Worm (Caenorhabditis elegans): ENCODE results near the gene srw-91.

The srw-91 gene

DNA sequence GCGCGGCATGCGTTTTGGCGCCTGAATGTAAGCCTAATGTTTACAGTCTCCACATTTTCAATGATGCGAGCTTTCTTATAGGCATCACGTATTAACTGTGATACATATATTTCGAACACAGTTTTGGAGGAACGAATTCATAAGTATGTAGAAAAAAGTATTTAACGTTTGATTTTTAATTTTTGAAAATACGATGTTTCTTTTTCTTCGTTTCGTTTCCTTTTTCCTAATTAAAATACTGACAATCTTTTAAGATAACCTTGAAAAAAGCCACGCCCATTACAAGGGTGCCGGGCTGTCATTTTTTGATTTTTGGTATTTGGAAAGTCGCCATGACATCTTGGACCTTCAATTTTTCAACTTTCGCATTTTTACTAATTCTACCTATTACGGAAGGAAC lies 15.7 kb downstream of the srw-91 start, which contains the start of gene K04F1.9:
Gene K04F1.9 (plus strand): TSS at position 301 of the 400 bp plus-strand sequence.
- TF ChIP-seq hmg-11 (tag; optimal IDR thresholded peaks at IDR 0.05) (no peak), nfya-1 (tag; optimal IDR thresholded peaks at IDR 0.05; ENCODE audit: insufficient read depth) (no peak)

DNA sequence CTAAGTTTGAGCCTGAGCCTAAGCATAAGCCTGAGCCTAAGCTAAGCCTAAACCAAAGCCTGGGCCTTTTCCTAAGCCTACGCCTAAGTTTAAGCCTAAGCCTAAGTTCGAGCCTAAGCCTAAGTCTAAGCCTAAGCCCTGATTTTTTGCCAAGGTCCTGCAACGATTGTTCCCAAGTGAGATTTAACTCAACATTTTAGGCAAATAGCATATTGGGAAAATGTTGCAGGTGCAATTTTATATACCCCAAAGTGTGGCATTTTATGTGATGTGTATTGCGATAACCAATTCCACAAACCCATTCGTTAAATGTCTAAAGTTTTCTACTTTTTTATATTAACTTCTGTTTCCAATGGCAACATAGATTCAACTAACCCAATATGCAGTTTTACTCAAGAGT lies 18.4 kb downstream of the srw-91 start, which contains the start of gene irld-40:
Gene irld-40 (plus strand): TSS at position 301 of the 400 bp plus-strand sequence.
- no peak for TF ChIP-seq pqm-1 (tag; optimal IDR thresholded peaks at IDR 0.05)
- no peak for TF ChIP-seq nfya-1 (tag; optimal IDR thresholded peaks at IDR 0.05; ENCODE audit: insufficient read depth)
- TF ChIP-seq ama-1 (optimal IDR thresholded peaks at IDR 0.05), result no peak
- TF ChIP-seq unc-62 (GFP tag; optimal IDR thresholded peaks at IDR 0.05), result no peak
- TF ChIP-seq elt-2 (tag; optimal IDR thresholded peaks at IDR 0.05), result no peak
- no peak for TF ChIP-seq nhr-67 (tag; optimal IDR thresholded peaks at IDR 0.05)
- peak; percentile 1 for TF ChIP-seq nhr-11 (tag; optimal IDR thresholded peaks at IDR 0.05)

DNA sequence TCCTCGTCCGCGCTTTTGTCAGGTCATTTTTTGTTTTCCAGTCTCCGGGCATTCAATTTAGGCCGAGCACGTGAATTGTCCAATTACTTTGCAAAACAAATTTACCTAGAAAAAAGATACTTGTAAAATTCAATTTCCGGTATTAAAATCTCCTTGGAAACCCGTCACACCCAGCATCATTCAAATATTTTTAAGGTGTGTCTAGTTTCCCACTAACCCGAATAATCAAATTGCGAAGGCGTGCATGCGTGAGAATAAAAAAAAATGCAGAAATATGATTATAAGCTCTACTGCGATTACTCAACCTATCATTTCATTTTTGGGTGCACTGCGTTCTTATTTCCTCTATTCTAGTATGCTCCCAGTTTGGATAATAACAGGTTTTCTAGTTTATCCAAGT lies 25.8 kb downstream of the srw-91 start, which contains the start of gene irld-11:
Gene irld-11 (plus strand): TSS at position 301 of the 400 bp plus-strand sequence.
- TF ChIP-seq nhr-25 (tag; optimal IDR thresholded peaks at IDR 0.05) (no peak), eor-1 (tag; optimal IDR thresholded peaks at IDR 0.05) (no peak), pha-4 (tag; optimal IDR thresholded peaks at IDR 0.05) (no peak), ceh-82 (tag; optimal IDR thresholded peaks at IDR 0.05) (no peak), fkh-2 (tag; optimal IDR thresholded peaks at IDR 0.05) (no peak), elt-2 (tag; optimal IDR thresholded peaks at IDR 0.05) (no peak), ceh-28 (tag; optimal IDR thresholded peaks at IDR 0.05) (no peak), egl-5 (tag; optimal IDR thresholded peaks at IDR 0.05) (no peak), ceh-9 (tag; optimal IDR thresholded peaks at IDR 0.05) (no peak), nhr-28 (tag; optimal IDR thresholded peaks at IDR 0.05) (no peak), lin-15B (tag; optimal IDR thresholded peaks at IDR 0.05) (no peak), nhr-237 (tag; optimal IDR thresholded peaks at IDR 0.05) (no peak), nhr-23 (tag; optimal IDR thresholded peaks at IDR 0.05) (no peak), nhr-43 (tag; optimal IDR thresholded peaks at IDR 0.05; ENCODE audit: poor library complexity, severe bottlenecking) (no peak), mml-1 (tag; optimal IDR thresholded peaks at IDR 0.05) (no peak)

DNA sequence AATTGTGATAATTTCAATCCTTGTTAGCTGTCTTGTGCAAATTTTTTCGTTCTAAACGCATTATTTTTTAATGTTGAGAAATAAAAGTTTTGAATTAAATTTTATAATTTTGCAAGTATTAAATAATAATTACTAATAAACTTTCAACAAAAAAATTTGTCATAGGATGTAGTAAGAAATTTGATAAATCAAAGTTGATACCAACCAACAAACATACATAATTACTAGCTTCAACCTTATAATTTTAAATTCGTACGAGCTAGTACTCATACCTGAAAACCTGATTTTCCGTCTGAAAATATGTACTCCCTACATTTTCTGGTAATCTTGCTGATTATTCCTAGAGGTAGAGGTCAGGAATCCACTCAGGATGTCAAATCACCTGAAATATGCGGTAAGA lies 29.6 kb downstream of the srw-91 start, which contains the start of gene irld-44:
Gene irld-44 (plus strand): TSS at position 301 of the 400 bp plus-strand sequence.
- TF ChIP-seq nhr-25 (tag; optimal IDR thresholded peaks at IDR 0.05) (no peak), ama-1 (optimal IDR thresholded peaks at IDR 0.05) (no peak), R02D3.7 (tag; optimal IDR thresholded peaks at IDR 0.05) (no peak), hmg-11 (tag; optimal IDR thresholded peaks at IDR 0.05) (no peak), sea-2 (GFP tag; optimal IDR thresholded peaks at IDR 0.05) (no peak), mml-1 (tag; optimal IDR thresholded peaks at IDR 0.05) (no peak), nhr-237 (tag; optimal IDR thresholded peaks at IDR 0.05) (no peak), jun-1 (tag; optimal IDR thresholded peaks at IDR 0.05) (no peak), nhr-76 (tag; optimal IDR thresholded peaks at IDR 0.05) (no peak), elt-1 (tag; optimal IDR thresholded peaks at IDR 0.05) (no peak), ztf-4 (tag; optimal IDR thresholded peaks at IDR 0.05) (no peak)

DNA sequence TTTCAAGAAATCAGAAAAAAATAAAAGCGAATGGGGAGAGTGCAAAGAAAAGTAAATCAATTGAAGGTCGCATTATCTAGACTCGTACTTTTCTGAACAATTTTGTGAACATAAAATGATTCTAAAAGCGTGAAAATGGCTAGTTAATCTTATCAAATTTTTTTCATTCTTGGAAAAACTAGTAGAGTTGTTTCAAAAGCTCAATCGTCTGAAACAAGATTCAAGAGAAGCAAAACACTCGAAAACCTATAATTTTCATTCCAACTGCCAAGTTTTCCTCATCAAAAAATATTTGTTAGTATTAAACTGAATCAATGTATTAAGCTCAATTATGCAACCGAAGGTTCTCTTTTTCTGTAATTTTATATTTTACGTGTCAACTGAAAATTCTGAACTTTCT lies 32.7 kb downstream of the srw-91 start, which contains the start of gene irld-45:
Gene irld-45 (plus strand): TSS at position 301 of the 400 bp plus-strand sequence.
- TF ChIP-seq mdl-1 (tag; optimal IDR thresholded peaks at IDR 0.05) (no peak), lsy-12 (tag; optimal IDR thresholded peaks at IDR 0.05) (no peak), lin-39 (tag; optimal IDR thresholded peaks at IDR 0.05) (no peak), ZK546.5 (tag; optimal IDR thresholded peaks at IDR 0.05) (no peak), nhr-237 (tag; optimal IDR thresholded peaks at IDR 0.05) (no peak), elt-2 (tag; optimal IDR thresholded peaks at IDR 0.05) (no peak), aly-2 (tag; optimal IDR thresholded peaks at IDR 0.05) (no peak), nhr-28 (tag; optimal IDR thresholded peaks at IDR 0.05) (no peak), zag-1 (tag; optimal IDR thresholded peaks at IDR 0.05) (no peak), nhr-12 (tag; optimal IDR thresholded peaks at IDR 0.05) (no peak), eor-1 (tag; optimal IDR thresholded peaks at IDR 0.05) (no peak), egl-5 (tag; optimal IDR thresholded peaks at IDR 0.05) (no peak), hmg-11 (tag; optimal IDR thresholded peaks at IDR 0.05) (no peak)

Measured in whole organism, L3 larva.